Worm (Caenorhabditis elegans) whole organism, L4 larva: ENCODE measurements around the gene kbp-2.

Experiments
- F44E2.7 ChIP-seq: fragments of 200-800 bp; sonication (Bioruptor generic); IDR thresholded peaks from 2 replicates; pipeline ENCODE4 v2.1.2; 2022; ENCODE audit warnings: missing genetic modification characterization, missing compliant biosample characterization
- Y105C5A.15 ChIP-seq: fragments of 200-800 bp; sonication (Bioruptor generic); IDR thresholded peaks from 2 replicates; pipeline ENCODE4 v1.3.6; 2022; ENCODE audit warnings: missing genetic modification characterization, missing compliant biosample characterization
- ceh-62 ChIP-seq: sonication (generic microtip); optimal IDR thresholded peaks from 2 replicates; lab custom pipeline; 2017; ENCODE audit warnings: missing biosample characterization, missing genetic modification characterization
- cey-2 ChIP-seq: sonication (generic microtip); optimal IDR thresholded peaks from 3 replicates; lab custom pipeline; 2017; ENCODE audit warnings: missing genetic modification characterization, mild to moderate bottlenecking, missing compliant biosample characterization, antibody characterized with exemption, borderline replicate concordance; ENCODE audit not compliant: insufficient read depth
- daf-16 ChIP-seq, 3 experiments: sonication (generic microtip); optimal IDR thresholded peaks; 2 replicates each; lab custom pipeline; 2016 to 2017; ENCODE audit warnings: missing genetic modification characterization in 3 of 3, missing genetic modification reagents in 3 of 3, mild to moderate bottlenecking in 2 of 3, missing compliant biosample characterization in 2 of 3, missing biosample characterization in 1 of 3, moderate library complexity in 1 of 3
- daf-8 ChIP-seq: fragments of 200-800 bp; sonication (Bioruptor generic); IDR thresholded peaks from 2 replicates; pipeline ENCODE4 v1.3.6; 2022; ENCODE audit warnings: missing genetic modification characterization, missing compliant biosample characterization
- hlh-30 ChIP-seq: sonication (generic microtip); optimal IDR thresholded peaks from 2 replicates; lab custom pipeline; 2017; ENCODE audit warnings: antibody characterized with exemption, mild to moderate bottlenecking, missing genetic modification characterization, missing compliant biosample characterization; ENCODE audit not compliant: insufficient read depth
- jun-1 ChIP-seq: fragments of 150-350 bp; optimal IDR thresholded peaks from 2 replicates; lab custom pipeline; 2014; ENCODE audit warnings: missing biosample characterization, missing genetic modification reagents, missing genetic modification characterization
- pqm-1 ChIP-seq: sonication (generic microtip); optimal IDR thresholded peaks from 2 replicates; lab custom pipeline; 2017; ENCODE audit warnings: missing biosample characterization, missing genetic modification characterization
- spr-1 ChIP-seq: sonication (generic microtip); optimal IDR thresholded peaks from 2 replicates; lab custom pipeline; 2016; ENCODE audit warnings: mild to moderate bottlenecking, missing genetic modification characterization, missing compliant biosample characterization
- zag-1 ChIP-seq: fragments of 150-350 bp; optimal IDR thresholded peaks from 2 replicates; lab custom pipeline; 2014; ENCODE audit warnings: missing biosample characterization, missing genetic modification characterization

kbp-2 gene

DNA sequence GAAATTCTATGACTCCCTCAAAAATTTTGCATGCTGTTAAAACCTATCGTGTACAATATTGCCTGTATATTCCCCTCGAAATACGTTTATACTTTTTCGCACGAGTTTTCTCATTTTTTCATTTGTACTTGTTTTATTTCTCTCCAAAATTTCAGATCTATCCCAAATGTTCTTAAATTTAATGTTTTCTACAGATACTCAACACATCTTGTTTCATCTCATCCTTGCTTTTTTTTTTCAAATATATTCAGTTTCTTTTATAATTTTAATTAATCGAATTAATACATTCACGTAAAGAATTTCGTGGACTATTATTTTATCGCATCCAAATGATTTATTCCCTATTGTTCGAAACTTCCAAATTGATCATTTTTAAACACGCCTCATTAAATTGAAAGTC lies 48.8 kb downstream of the kbp-2 start, which contains the start of gene C35D10.8:
Gene C35D10.8 (plus strand): TSS at position 301 of the 400 bp plus-strand sequence.
- TF ChIP-seq spr-1 (no peak), Y105C5A.15 (GFP tag; lab: Robert Waterston, UW) (no peak), hlh-30 (tag; lab: Kevin White, UChicago) (no peak), cey-2 (tag; lab: Kevin White, UChicago) (no peak), pqm-1 (tag; lab: Kevin White, UChicago) (no peak), ceh-62 (tag; lab: Kevin White, UChicago) (no peak), zag-1 (tag; lab: Kevin White, UChicago) (no peak), daf-8 (GFP tag; lab: Robert Waterston, UW) (no peak), daf-16 (GFP tag; optimal IDR thresholded peaks at IDR 0.05; lab: Kevin White, UChicago) (no peak), daf-16 (tag; optimal IDR thresholded peaks at IDR 0.05; lab: Kevin White, UChicago) (no peak), F44E2.7 (no peak), jun-1 (tag; lab: Kevin White, UChicago) (no peak)
